Worm (Caenorhabditis elegans) whole organism, L2 larva: ENCODE data around the gene arrd-28.

Experiments
- blmp-1 ChIP-seq: sonication (generic microtip); optimal IDR thresholded peaks from 2 replicates; lab custom pipeline; 2017; ENCODE audit warnings: missing genetic modification characterization, mild to moderate bottlenecking, missing compliant biosample characterization, antibody characterized with exemption, moderate library complexity; ENCODE audit not compliant: insufficient read depth
- egl-27 ChIP-seq: sonication (generic microtip); optimal IDR thresholded peaks from 3 replicates; lab custom pipeline; 2017; ENCODE audit warnings: missing biosample characterization, missing genetic modification reagents, missing genetic modification characterization
- elt-1 ChIP-seq: fragments of 150-350 bp; optimal IDR thresholded peaks from 2 replicates; lab custom pipeline; 2014; ENCODE audit warnings: missing biosample characterization, missing genetic modification characterization
- fos-1 ChIP-seq: fragments of 150-350 bp; optimal IDR thresholded peaks from 2 replicates; lab custom pipeline; 2014; ENCODE audit warnings: missing biosample characterization, missing genetic modification characterization
- lsy-2 ChIP-seq, 2 experiments: fragments of 150-350 bp in 1 of 2; sonication (generic microtip) in 1 of 2; optimal IDR thresholded peaks; 2 replicates each; lab custom pipeline; 2014 to 2017; ENCODE audit warnings: missing biosample characterization in 2 of 2, missing genetic modification characterization in 2 of 2
- mab-5 ChIP-seq: fragments of 150-350 bp; optimal IDR thresholded peaks from 2 replicates; lab custom pipeline; 2014; ENCODE audit warnings: missing biosample characterization, missing genetic modification characterization
- nhr-129 ChIP-seq: fragments of 150-350 bp; optimal IDR thresholded peaks from 2 replicates; lab custom pipeline; 2014; ENCODE audit warnings: missing biosample characterization, missing genetic modification characterization
- sem-4 ChIP-seq: fragments of 150-350 bp; optimal IDR thresholded peaks from 2 replicates; lab custom pipeline; 2014; ENCODE audit warnings: missing biosample characterization, missing genetic modification reagents, missing genetic modification characterization
- skn-1 ChIP-seq: sonication (generic microtip); optimal IDR thresholded peaks from 2 replicates; lab custom pipeline; 2017; ENCODE audit warnings: missing biosample characterization, missing genetic modification characterization
- sma-9 ChIP-seq, 2 experiments: fragments of 150-350 bp in 1 of 2; sonication (generic microtip) in 1 of 2; optimal IDR thresholded peaks; 2 replicates each; lab custom pipeline; 2014 to 2016; ENCODE audit warnings: missing genetic modification characterization in 2 of 2, mild to moderate bottlenecking in 1 of 2, missing biosample characterization in 1 of 2, missing compliant biosample characterization in 1 of 2, missing genetic modification reagents in 1 of 2, moderate library complexity in 1 of 2

The arrd-28 gene

DNA sequence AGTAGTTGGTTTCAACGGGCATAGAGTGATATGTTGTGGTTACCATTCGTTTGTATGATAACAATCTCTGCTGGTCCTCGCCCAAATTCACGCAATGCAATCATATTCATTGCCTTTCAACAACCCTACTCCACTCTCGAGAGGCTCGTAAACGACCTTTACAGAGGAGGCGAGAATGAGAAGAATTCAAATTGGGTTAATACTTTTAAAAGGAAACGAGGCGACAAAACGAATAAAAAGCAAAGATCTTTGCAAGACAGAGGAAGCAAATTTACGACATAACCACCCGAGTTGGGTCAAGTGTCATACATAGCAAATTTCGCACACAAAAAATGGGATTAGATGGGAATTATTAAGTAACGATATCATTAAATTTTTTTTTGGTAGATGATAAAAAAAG is 48.6 kb downstream of the arrd-28 start:
- TF ChIP-seq sem-4 (tag; lab: Kevin White, UChicago) (no peak), skn-1 (tag; lab: Kevin White, UChicago) (no peak), nhr-129 (tag; lab: Kevin White, UChicago) (no peak), lsy-2 (tag; optimal IDR thresholded peaks at IDR 0.05; lab: Kevin White, UChicago) (no peak), egl-27 (tag; lab: Kevin White, UChicago) (no peak), fos-1 (tag; lab: Kevin White, UChicago) (no peak), sma-9 (GFP tag; optimal IDR thresholded peaks at IDR 0.05; lab: Kevin White, UChicago) (no peak), sma-9 (tag; optimal IDR thresholded peaks at IDR 0.05; lab: Kevin White, UChicago) (no peak), mab-5 (tag; lab: Kevin White, UChicago) (no peak), elt-1 (tag; lab: Kevin White, UChicago) (no peak), blmp-1 (tag; lab: Kevin White, UChicago) (no peak)
- TF ChIP-seq, all 48 proteins: peak for 0
